Worm (Caenorhabditis elegans) whole organism, early embryonic: ENCODE data around the gene C51E3.6.

Source experiments
- B0310.2 ChIP-seq: sonication (generic microtip); optimal IDR thresholded peaks from 2 replicates; lab custom pipeline; 2016; ENCODE audit warnings: mild to moderate bottlenecking, missing genetic modification characterization, missing compliant biosample characterization
- F13C5.2 ChIP-seq: sonication (generic microtip); optimal IDR thresholded peaks from 2 replicates; lab custom pipeline; 2017; ENCODE audit warnings: mild to moderate bottlenecking, missing genetic modification characterization, inconsistent platforms, missing compliant biosample characterization
- aly-1 ChIP-seq: sonication (generic microtip); optimal IDR thresholded peaks from 2 replicates; lab custom pipeline; 2016; ENCODE audit warnings: missing genetic modification characterization, missing compliant biosample characterization
- ama-1 ChIP-seq: fragments of 150-350 bp; optimal IDR thresholded peaks from 2 replicates; lab custom pipeline; 2014
- ceh-13 ChIP-seq: fragments of 200-800 bp; sonication (Bioruptor generic); optimal IDR thresholded peaks from 2 replicates; lab custom pipeline; 2018; ENCODE audit warnings: mild to moderate bottlenecking, missing genetic modification characterization, missing compliant biosample characterization
- ceh-36 ChIP-seq: sonication (generic microtip); optimal IDR thresholded peaks from 2 replicates; lab custom pipeline; 2016; ENCODE audit warnings: missing genetic modification characterization, inconsistent platforms, missing compliant biosample characterization
- ets-7 ChIP-seq: sonication (generic microtip); optimal IDR thresholded peaks from 2 replicates; lab custom pipeline; 2016; ENCODE audit warnings: missing genotype, missing genetic modification characterization, missing compliant biosample characterization
- flt-1 ChIP-seq: fragments of 200-800 bp; sonication (Bioruptor generic); IDR thresholded peaks from 2 replicates; pipeline ENCODE4 v1.3.6; 2022; ENCODE audit warnings: missing genetic modification characterization, missing compliant biosample characterization
- hmbx-1 ChIP-seq: sonication (generic microtip); optimal IDR thresholded peaks from 2 replicates; lab custom pipeline; 2016; ENCODE audit warnings: mild to moderate bottlenecking, missing genetic modification characterization, missing compliant biosample characterization
- hmg-4 ChIP-seq: fragments of 200-800 bp; sonication (Bioruptor generic); optimal IDR thresholded peaks from 2 replicates; lab custom pipeline; 2018; ENCODE audit warnings: mild to moderate bottlenecking, missing genetic modification characterization, missing compliant biosample characterization
- hnd-1 ChIP-seq: sonication (generic microtip); optimal IDR thresholded peaks from 2 replicates; lab custom pipeline; 2016; ENCODE audit warnings: missing genetic modification characterization, missing compliant biosample characterization
- pes-1 ChIP-seq: fragments of 200-800 bp; sonication (Bioruptor generic); IDR thresholded peaks from 2 replicates; pipeline ENCODE4 v1.3.6; 2022; ENCODE audit warnings: missing genetic modification reagents, missing genetic modification characterization, missing compliant biosample characterization
- scrt-1 ChIP-seq: fragments of 200-800 bp; sonication (Bioruptor generic); IDR thresholded peaks from 2 replicates; pipeline ENCODE4 v1.3.6; 2022; ENCODE audit warnings: missing genetic modification characterization, missing compliant biosample characterization
- sea-1 ChIP-seq: fragments of 200-800 bp; sonication (Bioruptor generic); conservative IDR thresholded peaks from 2 replicates; pipeline ENCODE4 v1.3.6; 2022; ENCODE audit warnings: missing genetic modification characterization, missing compliant biosample characterization
- tbx-11 ChIP-seq: fragments of 200-800 bp; sonication (Bioruptor generic); IDR thresholded peaks from 2 replicates; pipeline ENCODE4 v1.3.6; 2022; ENCODE audit warnings: missing genetic modification characterization, missing compliant biosample characterization
- tbx-37 ChIP-seq: fragments of 200-800 bp; sonication (Bioruptor generic); conservative IDR thresholded peaks from 2 replicates; pipeline ENCODE4 v1.3.6; 2022; ENCODE audit warnings: missing genetic modification reagents, missing genetic modification characterization, missing compliant biosample characterization
- tra-4 ChIP-seq: sonication (generic microtip); optimal IDR thresholded peaks from 2 replicates; lab custom pipeline; 2017; ENCODE audit warnings: missing genetic modification characterization, missing compliant biosample characterization

The C51E3.6 gene

ce11 chrV:10182984-10183383 is 16.7 kb upstream of the C51E3.6 start, which contains the start of gene ZK856.4:
TSS of gene ZK856.4 (plus strand) at chrV:10183284.
- TF ChIP-seq ceh-13 (GFP tag; lab: Kevin White, UChicago) = no peak

ce11 chrV:10179235-10179634 is 13.0 kb upstream of the C51E3.6 start, which contains the start of gene cul-5:
TSS of gene cul-5 (plus strand) at chrV:10179535.
- TF ChIP-seq ets-7 (tag; lab: Kevin White, UChicago) (no peak), tbx-11 (GFP tag; lab: Robert Waterston, UW) (no peak), tra-4 (tag; lab: Kevin White, UChicago) (no peak), hmg-4 (GFP tag; lab: Kevin White, UChicago) (no peak), aly-1 (tag; lab: Kevin White, UChicago) (no peak), hmbx-1 (tag; lab: Kevin White, UChicago) (no peak)

- TF ChIP-seq hnd-1 (no peak), F13C5.2 (tag; lab: Kevin White, UChicago) (peak; percentile 44)
These were observed 11.9 kb upstream of the C51E3.6 start for ce11 chrV:10178166-10178565.

- no peak for TF ChIP-seq flt-1 (GFP tag; lab: Robert Waterston, UW)
- no peak for TF ChIP-seq hmg-4 (GFP tag; lab: Kevin White, UChicago)
- no peak for TF ChIP-seq tbx-37
- TF ChIP-seq B0310.2 (tag; lab: Kevin White, UChicago) = no peak
- TF ChIP-seq hmbx-1 (tag; lab: Kevin White, UChicago) = no peak
- TF ChIP-seq F13C5.2 (tag; lab: Kevin White, UChicago) = no peak
- no peak for TF ChIP-seq ceh-13 (GFP tag; lab: Kevin White, UChicago)
- no peak for TF ChIP-seq pes-1
- no peak for TF ChIP-seq aly-1 (tag; lab: Kevin White, UChicago)
- no peak for TF ChIP-seq hnd-1
- no peak for TF ChIP-seq scrt-1 (GFP tag; lab: Robert Waterston, UW)
These were observed 8.4 kb upstream of the C51E3.6 start for ce11 chrV:10174632-10175075.

- TF ChIP-seq hnd-1 (no peak), tra-4 (tag; lab: Kevin White, UChicago) (no peak), hmg-4 (GFP tag; lab: Kevin White, UChicago) (no peak), tbx-37 (no peak), scrt-1 (GFP tag; lab: Robert Waterston, UW) (no peak), aly-1 (tag; lab: Kevin White, UChicago) (no peak), ceh-13 (GFP tag; lab: Kevin White, UChicago) (no peak), F13C5.2 (tag; lab: Kevin White, UChicago) (no peak), ets-7 (tag; lab: Kevin White, UChicago) (no peak), hmbx-1 (tag; lab: Kevin White, UChicago) (no peak), flt-1 (GFP tag; lab: Robert Waterston, UW) (no peak), ceh-36 (tag; lab: Kevin White, UChicago) (no peak), ama-1 (no peak), B0310.2 (tag; lab: Kevin White, UChicago) (no peak)
These were observed 7.4 kb upstream of the C51E3.6 start, which contains the start of gene egl-3 for ce11 chrV:10173653-10174052. TSS of gene egl-3 (minus strand) at chrV:10173753.

ce11 chrV:10168870-10169269 is 2.6 kb upstream of the C51E3.6 start:
- TF ChIP-seq ama-1 (no peak), hmbx-1 (tag; lab: Kevin White, UChicago) (no peak), tbx-11 (GFP tag; lab: Robert Waterston, UW) (no peak), sea-1 (no peak)

- TF ChIP-seq ama-1 (no peak), tbx-11 (GFP tag; lab: Robert Waterston, UW) (no peak), tbx-37 (no peak)
These were observed 5.3 kb downstream of the C51E3.6 start, which contains the start of gene C51E3.10 for ce11 chrV:10160954-10161353. TSS of gene C51E3.10 (minus strand) at chrV:10161134.

- no peak for TF ChIP-seq ceh-36 (tag; lab: Kevin White, UChicago)
These were observed 6.3 kb downstream of the C51E3.6 start for ce11 chrV:10159972-10160371.

ce11 chrV:10158528-10158927 is 7.7 kb downstream of the C51E3.6 start, which contains the start of gene srsx-30:
TSS of gene srsx-30 (plus strand) at chrV:10158828.
- TF ChIP-seq ceh-36 (tag; lab: Kevin White, UChicago) (no peak), ceh-13 (GFP tag; lab: Kevin White, UChicago) (no peak), F13C5.2 (tag; lab: Kevin White, UChicago) (no peak), sea-1 (no peak)

- no peak for TF ChIP-seq F13C5.2 (tag; lab: Kevin White, UChicago)
- TF ChIP-seq scrt-1 (GFP tag; lab: Robert Waterston, UW) = no peak
- TF ChIP-seq pes-1 = no peak
- TF ChIP-seq ama-1 = no peak
- no peak for TF ChIP-seq tbx-11 (GFP tag; lab: Robert Waterston, UW)
- TF ChIP-seq ceh-13 (GFP tag; lab: Kevin White, UChicago) = no peak
- TF ChIP-seq tbx-37 = no peak
- no peak for TF ChIP-seq hmbx-1 (tag; lab: Kevin White, UChicago)
- no peak for TF ChIP-seq ets-7 (tag; lab: Kevin White, UChicago)
- no peak for TF ChIP-seq ceh-36 (tag; lab: Kevin White, UChicago)
These were observed 11.6 kb downstream of the C51E3.6 start, which contains the start of gene srsx-29 for ce11 chrV:10154698-10155097. TSS of gene srsx-29 (plus strand) at chrV:10154998.
